Worm (Caenorhabditis elegans) whole organism, young adult: ENCODE results near the gene fbxc-7.
"Not testable (repeated sequence)": the region's sequence is repeated elsewhere in the genome, so short reads cannot be mapped to it uniquely, and the experiment has no call there.

Experiments used
- B0019.2 ChIP-seq: fragments of 200-800 bp; sonication (Bioruptor generic); conservative IDR thresholded peaks from 2 replicates; pipeline ENCODE4 v1.3.6; 2022; ENCODE audit warnings: missing genetic modification reagents, missing genetic modification characterization, missing compliant biosample characterization
- D2030.7 ChIP-seq: fragments of 200-800 bp; sonication (Bioruptor generic); IDR thresholded peaks from 2 replicates; pipeline ENCODE4 v1.3.6; 2022; ENCODE audit warnings: missing genetic modification reagents, missing genetic modification characterization, missing compliant biosample characterization
- F10E7.11 ChIP-seq: sonication (generic microtip); optimal IDR thresholded peaks from 2 replicates; lab custom pipeline; 2017; ENCODE audit warnings: mild to moderate bottlenecking, missing genetic modification characterization, moderate library complexity, missing compliant biosample characterization
- F49E8.2 ChIP-seq: sonication (generic microtip); optimal IDR thresholded peaks from 3 replicates; lab custom pipeline; 2017; ENCODE audit warnings: missing genetic modification characterization, mild to moderate bottlenecking, missing compliant biosample characterization, antibody characterized with exemption, moderate library complexity; ENCODE audit not compliant: insufficient read depth
- K11D2.4 ChIP-seq: fragments of 200-800 bp; sonication (Bioruptor generic); IDR thresholded peaks from 2 replicates; pipeline ENCODE4 v1.3.6; 2022; ENCODE audit warnings: missing genetic modification reagents, missing genetic modification characterization, missing compliant biosample characterization
- Y53G8AR.9 ChIP-seq: fragments of 200-800 bp; sonication (Bioruptor generic); conservative IDR thresholded peaks from 2 replicates; pipeline ENCODE4 v1.3.6; 2022; ENCODE audit warnings: missing genetic modification reagents, missing genetic modification characterization, missing compliant biosample characterization
- Y95B8A.8 ChIP-seq: fragments of 200-800 bp; sonication (Bioruptor generic); IDR thresholded peaks from 2 replicates; pipeline ENCODE4 v1.3.6; 2022; ENCODE audit warnings: missing genetic modification reagents, missing genetic modification characterization, missing compliant biosample characterization
- ama-1 ChIP-seq, 3 experiments: fragments of 150-350 bp in 1 of 3; sonication (generic microtip) in 2 of 3; optimal IDR thresholded peaks; 2 replicates each; lab custom pipeline; 2014 to 2018; ENCODE audit warnings: missing biosample characterization in 2 of 3, missing genetic modification characterization in 2 of 3, missing genetic modification reagents in 2 of 3
- aptf-3 ChIP-seq: fragments of 200-800 bp; sonication (Bioruptor generic); IDR thresholded peaks from 2 replicates; pipeline ENCODE4 v1.3.6; 2022; ENCODE audit warnings: missing genetic modification characterization, missing compliant biosample characterization
- atf-7 ChIP-seq: sonication (generic microtip); optimal IDR thresholded peaks from 2 replicates; lab custom pipeline; 2017; ENCODE audit warnings: mild to moderate bottlenecking, missing genetic modification characterization, missing compliant biosample characterization
- athp-1 ChIP-seq: sonication (generic microtip); optimal IDR thresholded peaks from 2 replicates; lab custom pipeline; 2017; ENCODE audit warnings: mild to moderate bottlenecking, missing genetic modification characterization, missing compliant biosample characterization
- attf-6 ChIP-seq: fragments of 200-800 bp; sonication (Bioruptor generic); IDR thresholded peaks from 2 replicates; pipeline ENCODE4 v1.3.6; 2022; ENCODE audit warnings: missing genetic modification reagents, missing genetic modification characterization, missing compliant biosample characterization
- ceh-100 ChIP-seq: fragments of 200-800 bp; sonication (Bioruptor generic); IDR thresholded peaks from 2 replicates; pipeline ENCODE4 v1.3.6; 2022; ENCODE audit warnings: missing genetic modification reagents, missing genetic modification characterization, missing compliant biosample characterization
- chd-7 ChIP-seq: sonication (generic microtip); optimal IDR thresholded peaks from 2 replicates; lab custom pipeline; 2016; ENCODE audit warnings: mild to moderate bottlenecking, missing genetic modification characterization, moderate library complexity, missing compliant biosample characterization
- die-1 ChIP-seq: sonication (generic microtip); optimal IDR thresholded peaks from 2 replicates; lab custom pipeline; 2016; ENCODE audit warnings: missing genotype, mild to moderate bottlenecking, missing genetic modification characterization, missing compliant biosample characterization
- dox-1 ChIP-seq: fragments of 200-800 bp; sonication (Bioruptor generic); IDR thresholded peaks from 2 replicates; pipeline ENCODE4 v1.3.6; 2022; ENCODE audit warnings: missing genetic modification reagents, missing genetic modification characterization, missing compliant biosample characterization
- dpff-1 ChIP-seq: sonication (generic microtip); optimal IDR thresholded peaks from 2 replicates; lab custom pipeline; 2017; ENCODE audit warnings: mild to moderate bottlenecking, missing genetic modification characterization, missing compliant biosample characterization
- dpl-1 ChIP-seq: fragments of 150-350 bp; optimal IDR thresholded peaks from 2 replicates; lab custom pipeline; 2014; ENCODE audit warnings: missing biosample characterization, missing genetic modification reagents, missing genetic modification characterization
- efl-1 ChIP-seq: fragments of 150-350 bp; optimal IDR thresholded peaks from 2 replicates; lab custom pipeline; 2014; ENCODE audit warnings: missing biosample characterization, missing genetic modification reagents, missing genetic modification characterization
- egl-18 ChIP-seq: fragments of 200-800 bp; sonication (Bioruptor generic); IDR thresholded peaks from 2 replicates; pipeline ENCODE4 v1.3.6; 2022; ENCODE audit warnings: missing genetic modification reagents, missing genetic modification characterization, missing compliant biosample characterization
- egl-44 ChIP-seq: fragments of 200-800 bp; sonication (Bioruptor generic); IDR thresholded peaks from 2 replicates; pipeline ENCODE4 v1.3.6; 2022; ENCODE audit warnings: missing genetic modification reagents, missing genetic modification characterization, missing compliant biosample characterization
- him-1 ChIP-seq: sonication (generic microtip); optimal IDR thresholded peaks from 2 replicates; lab custom pipeline; 2016; ENCODE audit warnings: missing genotype, missing genetic modification reagents, missing genetic modification characterization, missing compliant biosample characterization
- hmg-20 ChIP-seq: fragments of 200-800 bp; sonication (Bioruptor generic); IDR thresholded peaks from 2 replicates; pipeline ENCODE4 v1.3.6; 2022; ENCODE audit warnings: missing genetic modification reagents, missing genetic modification characterization, missing compliant biosample characterization
- let-526 ChIP-seq: fragments of 200-800 bp; sonication (Bioruptor generic); IDR thresholded peaks from 2 replicates; pipeline ENCODE4 v1.3.6; 2022; ENCODE audit warnings: missing genetic modification reagents, missing genetic modification characterization, missing compliant biosample characterization
- lin-40 ChIP-seq: sonication (generic microtip); optimal IDR thresholded peaks from 2 replicates; lab custom pipeline; 2016; ENCODE audit warnings: missing genetic modification characterization, mild to moderate bottlenecking, missing compliant biosample characterization, missing genotype, missing genetic modification reagents
- lir-1 ChIP-seq: fragments of 200-800 bp; sonication (Bioruptor generic); conservative IDR thresholded peaks from 2 replicates; pipeline ENCODE4 v1.3.6; 2022; ENCODE audit warnings: missing genetic modification reagents, missing genetic modification characterization, missing compliant biosample characterization
- lsl-1 ChIP-seq: fragments of 200-800 bp; sonication (Bioruptor generic); optimal IDR thresholded peaks from 2 replicates; lab custom pipeline; 2018; ENCODE audit warnings: mild to moderate bottlenecking, missing genetic modification characterization, moderate library complexity, missing compliant biosample characterization
- mcd-1 ChIP-seq: fragments of 200-800 bp; sonication (Bioruptor generic); IDR thresholded peaks from 2 replicates; pipeline ENCODE4 v1.3.6; 2022; ENCODE audit warnings: missing genetic modification reagents, missing genetic modification characterization, missing compliant biosample characterization
- nhr-179 ChIP-seq: sonication (generic microtip); optimal IDR thresholded peaks from 2 replicates; lab custom pipeline; 2016; ENCODE audit warnings: mild to moderate bottlenecking, missing genetic modification characterization, missing compliant biosample characterization
- pbrm-1 ChIP-seq: fragments of 200-800 bp; sonication (Bioruptor generic); IDR thresholded peaks from 2 replicates; pipeline ENCODE4 v1.3.6; 2022; ENCODE audit warnings: missing genetic modification reagents, missing genetic modification characterization, missing compliant biosample characterization
- rcor-1 ChIP-seq: fragments of 200-800 bp; sonication (Bioruptor generic); IDR thresholded peaks from 2 replicates; pipeline ENCODE4 v1.3.6; 2022; ENCODE audit warnings: missing genetic modification reagents, missing genetic modification characterization, missing compliant biosample characterization
- rec-8 ChIP-seq, 2 experiments: sonication (generic microtip); optimal IDR thresholded peaks; 2 replicates each; lab custom pipeline; 2016; ENCODE audit warnings: mild to moderate bottlenecking in 2 of 2, missing genetic modification characterization in 2 of 2, missing genetic modification reagents in 2 of 2, missing genotype in 2 of 2, missing biosample characterization in 1 of 2, missing compliant biosample characterization in 1 of 2, moderate library complexity in 1 of 2
- snpc-4 ChIP-seq, 5 experiments: fragments of 150-350 bp in 1 of 5; sonication (generic microtip) in 4 of 5; optimal IDR thresholded peaks; 2 replicates each; lab custom pipeline; 2014 to 2018; ENCODE audit warnings: missing genetic modification characterization in 5 of 5, missing biosample characterization in 3 of 5, antibody characterized with exemption in 2 of 5, mild to moderate bottlenecking in 2 of 5, missing compliant biosample characterization in 2 of 5, missing genotype in 2 of 5, moderate library complexity in 2 of 5, missing genetic modification reagents in 1 of 5
- sptf-2 ChIP-seq: fragments of 200-800 bp; sonication (Bioruptor generic); optimal IDR thresholded peaks from 2 replicates; lab custom pipeline; 2018; ENCODE audit warnings: mild to moderate bottlenecking, missing genetic modification characterization, missing compliant biosample characterization
- tbp1 ChIP-seq: fragments of 200-800 bp; sonication (Bioruptor generic); optimal IDR thresholded peaks from 2 replicates; lab custom pipeline; 2018; ENCODE audit warnings: mild to moderate bottlenecking, missing genetic modification characterization, missing compliant biosample characterization
- ztf-25 ChIP-seq: fragments of 200-800 bp; sonication (Bioruptor generic); IDR thresholded peaks from 2 replicates; pipeline ENCODE4 v1.3.6; 2022; ENCODE audit warnings: missing genetic modification reagents, missing genetic modification characterization, missing compliant biosample characterization
- ztf-28 ChIP-seq: fragments of 200-800 bp; sonication (Bioruptor generic); IDR thresholded peaks from 2 replicates; pipeline ENCODE4 v1.3.6; 2022; ENCODE audit warnings: missing genetic modification reagents, missing genetic modification characterization, missing compliant biosample characterization

The fbxc-7 gene

ce11 chrII:977130-977529 is 22.4 kb downstream of the fbxc-7 start:
- TF ChIP-seq egl-44 (GFP tag; lab: Robert Waterston, UW), result peak; percentile 37; the same call in 1 of the 2 replicates
- peak; percentile 53; the same call in 1 of the 2 replicates for TF ChIP-seq D2030.7 (GFP tag; lab: Robert Waterston, UW)
- peak; percentile 52 for TF ChIP-seq mcd-1 (GFP tag; lab: Robert Waterston, UW)
- peak; percentile 60 for TF ChIP-seq dox-1
- 0 out of 2 replicates have a peak, but pooled peaks have one; percentile 53 for TF ChIP-seq Y95B8A.8
- TF ChIP-seq rcor-1 (GFP tag; lab: Robert Waterston, UW), result peak; percentile 77
- 0 out of 2 replicates have a peak, but pooled peaks have one; percentile 13 for TF ChIP-seq ztf-25
- TF ChIP-seq pbrm-1, result 0 out of 2 replicates have a peak, but pooled peaks have one; percentile 45
- 0 out of 2 replicates have a peak, but pooled peaks have one; percentile 28 for TF ChIP-seq hmg-20 (GFP tag; lab: Robert Waterston, UW)
- TF ChIP-seq ceh-100 (GFP tag; lab: Robert Waterston, UW), result 0 out of 2 replicates have a peak, but pooled peaks have one; percentile 13
- TF ChIP-seq, all 124 proteins: peak for 10; not testable (repeated sequence) for 114

- TF ChIP-seq let-526 (no peak), lsl-1 (GFP tag; lab: Kevin White, UChicago) (no peak), dpl-1 (GFP tag; lab: Kevin White, UChicago) (no peak), tbp1 (GFP tag; lab: Kevin White, UChicago) (no peak), ztf-28 (no peak), B0019.2 (GFP tag; lab: Robert Waterston, UW) (no peak), rcor-1 (GFP tag; lab: Robert Waterston, UW) (no peak), ama-1 (optimal IDR thresholded peaks at IDR 0.05; lab: Kevin White, UChicago) (no peak), ama-1 (GFP tag; optimal IDR thresholded peaks at IDR 0.05; lab: Kevin White, UChicago) (no peak), dpff-1 (tag; lab: Kevin White, UChicago) (no peak), ceh-100 (GFP tag; lab: Robert Waterston, UW) (no peak), lir-1 (GFP tag; lab: Robert Waterston, UW) (no peak), die-1 (tag; lab: Kevin White, UChicago) (no peak), K11D2.4 (GFP tag; lab: Robert Waterston, UW) (no peak), F49E8.2 (no peak)
Observed at ce11 chrII:979135-979534, 24.4 kb downstream of the fbxc-7 start, which contains the start of the genes fbxc-17 and fbxc-15. fbxc-17 (minus strand) TSS chrII:979235. fbxc-15 (plus strand) TSS chrII:979423.

- TF ChIP-seq lin-40 (no peak), attf-6 (no peak), aptf-3 (no peak), F10E7.11 (tag; lab: Kevin White, UChicago) (no peak), dox-1 (no peak)
Observed at ce11 chrII:982842-983241, 28.1 kb downstream of the fbxc-7 start, which contains the start of gene srh-274. srh-274 (plus strand) TSS chrII:983142.

- TF ChIP-seq rec-8 (tag; optimal IDR thresholded peaks at IDR 0.05; lab: Kevin White, UChicago); Y53G8AR.9 (GFP tag; lab: Robert Waterston, UW); efl-1 (GFP tag; lab: Kevin White, UChicago): not testable (repeated sequence)
Observed at ce11 chrII:985703-986102, 31.0 kb downstream of the fbxc-7 start, which contains the start of gene fbxc-40. fbxc-40 (plus strand) TSS chrII:986003.

ce11 chrII:988437-988836 is 33.7 kb downstream of the fbxc-7 start, which contains the start of gene fbxc-39:
fbxc-39 (plus strand) TSS chrII:988737.
- no peak for TF ChIP-seq nhr-179 (tag; lab: Kevin White, UChicago)
- no peak for TF ChIP-seq sptf-2 (GFP tag; lab: Kevin White, UChicago)
- no peak for TF ChIP-seq chd-7
- TF ChIP-seq F10E7.11 (tag; lab: Kevin White, UChicago), result no peak
- no peak for TF ChIP-seq atf-7
- TF ChIP-seq egl-18 (GFP tag; lab: Robert Waterston, UW), result no peak
- no peak for TF ChIP-seq Y53G8AR.9 (GFP tag; lab: Robert Waterston, UW)
- no peak for TF ChIP-seq him-1 (tag; lab: Kevin White, UChicago)
- TF ChIP-seq athp-1 (tag; lab: Kevin White, UChicago), result no peak
- TF ChIP-seq snpc-4 (GFP tag; optimal IDR thresholded peaks at IDR 0.05; lab: Kevin White, UChicago), result no peak
- no peak for TF ChIP-seq snpc-4 (tag; optimal IDR thresholded peaks at IDR 0.05; lab: Kevin White, UChicago)
